Worm (Caenorhabditis elegans) whole organism, L1 larva: Measurements from ENCODE around the gene C29E4.12.

Experiments
- C04F5.9 ChIP-seq: sonication (generic microtip); optimal IDR thresholded peaks from 2 replicates; lab custom pipeline; 2016; ENCODE audit warnings: missing genetic modification characterization, missing compliant biosample characterization
- C16A3.4 ChIP-seq: fragments of 150-350 bp; optimal IDR thresholded peaks from 2 replicates; lab custom pipeline; 2014; ENCODE audit warnings: missing biosample characterization, missing genetic modification characterization
- F16B12.6 ChIP-seq: fragments of 150-350 bp; optimal IDR thresholded peaks from 2 replicates; lab custom pipeline; 2014; ENCODE audit warnings: missing biosample characterization, missing genetic modification characterization
- Y116A8C.19 ChIP-seq: sonication (generic microtip); optimal IDR thresholded peaks from 2 replicates; lab custom pipeline; 2016; ENCODE audit warnings: missing compliant biosample characterization, missing genetic modification characterization, borderline replicate concordance
- alr-1 ChIP-seq: fragments of 200-800 bp; sonication (Bioruptor generic); optimal IDR thresholded peaks from 2 replicates; lab custom pipeline; 2018; ENCODE audit warnings: borderline replicate concordance, mild to moderate bottlenecking, missing genetic modification characterization, missing compliant biosample characterization
- aly-2 ChIP-seq: fragments of 150-350 bp; optimal IDR thresholded peaks from 2 replicates; lab custom pipeline; 2014; ENCODE audit warnings: missing biosample characterization, missing genetic modification characterization
- ama-1 ChIP-seq: fragments of 150-350 bp; optimal IDR thresholded peaks from 2 replicates; lab custom pipeline; 2014
- blmp-1 ChIP-seq: fragments of 150-350 bp; optimal IDR thresholded peaks from 2 replicates; lab custom pipeline; 2014; ENCODE audit warnings: missing biosample characterization, missing genetic modification characterization
- ceh-63 ChIP-seq: fragments of 200-800 bp; sonication (Bioruptor generic); optimal IDR thresholded peaks from 2 replicates; lab custom pipeline; 2018; ENCODE audit warnings: mild to moderate bottlenecking, missing genetic modification characterization, missing compliant biosample characterization
- ces-1 ChIP-seq: fragments of 150-350 bp; optimal IDR thresholded peaks from 2 replicates; lab custom pipeline; 2014; ENCODE audit warnings: missing biosample characterization, missing genetic modification reagents, missing genetic modification characterization
- dpl-1 ChIP-seq, 3 experiments: fragments of 150-350 bp in 2 of 3; sonication (generic microtip) in 1 of 3; optimal IDR thresholded peaks; 2 replicates each; lab custom pipeline; 2014 to 2017; ENCODE audit warnings: missing biosample characterization in 3 of 3, missing genetic modification characterization in 3 of 3, missing genetic modification reagents in 3 of 3
- dsc-1 ChIP-seq: sonication (generic microtip); optimal IDR thresholded peaks from 2 replicates; lab custom pipeline; 2016; ENCODE audit warnings: mild to moderate bottlenecking, missing genetic modification characterization, missing compliant biosample characterization
- efl-3 ChIP-seq: fragments of 200-800 bp; sonication (Bioruptor generic); optimal IDR thresholded peaks from 2 replicates; lab custom pipeline; 2018; ENCODE audit warnings: mild to moderate bottlenecking, missing genetic modification characterization, missing compliant biosample characterization
- egl-13 ChIP-seq: sonication (generic microtip); optimal IDR thresholded peaks from 2 replicates; lab custom pipeline; 2016; ENCODE audit warnings: missing genotype, missing genetic modification reagents, missing genetic modification characterization, missing compliant biosample characterization
- elt-2 ChIP-seq: sonication (generic microtip); optimal IDR thresholded peaks from 2 replicates; lab custom pipeline; 2016; ENCODE audit warnings: missing genetic modification characterization, mild to moderate bottlenecking, inconsistent platforms, missing compliant biosample characterization, missing genetic modification reagents
- elt-3 ChIP-seq, 6 experiments: fragments of 150-350 bp in 1 of 6; sonication (generic microtip); optimal IDR thresholded peaks; 2 replicates each; lab custom pipeline; 2017 to 2018; ENCODE audit warnings: missing biosample characterization in 6 of 6, missing genetic modification characterization in 6 of 6, inconsistent platforms in 1 of 6
- ets-5 ChIP-seq: fragments of 200-800 bp; sonication (Bioruptor generic); IDR thresholded peaks from 2 replicates; pipeline ENCODE4 v1.3.6; 2022; ENCODE audit warnings: missing genetic modification characterization, missing compliant biosample characterization
- fkh-4 ChIP-seq: sonication (generic microtip); optimal IDR thresholded peaks from 2 replicates; lab custom pipeline; 2016; ENCODE audit warnings: missing compliant biosample characterization, missing genetic modification characterization, borderline replicate concordance
- fkh-8 ChIP-seq: sonication (generic microtip); optimal IDR thresholded peaks from 2 replicates; lab custom pipeline; 2016; ENCODE audit warnings: mild to moderate bottlenecking, missing genetic modification characterization, missing compliant biosample characterization
- grh-1 ChIP-seq: fragments of 200-800 bp; sonication (Bioruptor generic); IDR thresholded peaks from 2 replicates; pipeline ENCODE4 v1.3.6; 2022; ENCODE audit warnings: missing genetic modification reagents, missing genetic modification characterization, missing compliant biosample characterization
- hlh-17 ChIP-seq: fragments of 200-800 bp; sonication (Bioruptor generic); optimal IDR thresholded peaks from 2 replicates; lab custom pipeline; 2018; ENCODE audit warnings: missing genetic modification characterization, mild to moderate bottlenecking, missing compliant biosample characterization, moderate library complexity, borderline replicate concordance
- hlh-4 ChIP-seq: sonication (generic microtip); optimal IDR thresholded peaks from 2 replicates; lab custom pipeline; 2016; ENCODE audit warnings: mild to moderate bottlenecking, missing genetic modification characterization, missing compliant biosample characterization
- hpl-2 ChIP-seq: fragments of 150-350 bp; optimal IDR thresholded peaks from 2 replicates; lab custom pipeline; 2014; ENCODE audit warnings: missing biosample characterization, missing genetic modification reagents, missing genetic modification characterization
- irx-1 ChIP-seq: sonication (generic microtip); optimal IDR thresholded peaks from 2 replicates; lab custom pipeline; 2016; ENCODE audit warnings: missing genetic modification characterization, missing compliant biosample characterization
- isw-1 ChIP-seq: fragments of 200-800 bp; sonication (Bioruptor generic); IDR thresholded peaks from 2 replicates; pipeline ENCODE4 v1.3.6; 2022; ENCODE audit warnings: missing genetic modification characterization, missing compliant biosample characterization
- jun-1 ChIP-seq: fragments of 150-350 bp; optimal IDR thresholded peaks from 2 replicates; lab custom pipeline; 2014; ENCODE audit warnings: missing biosample characterization, missing genetic modification reagents, missing genetic modification characterization
- lin-14 ChIP-seq: fragments of 200-800 bp; sonication (Bioruptor generic); optimal IDR thresholded peaks from 2 replicates; lab custom pipeline; 2018; ENCODE audit warnings: mild to moderate bottlenecking, missing genetic modification characterization, moderate library complexity, missing compliant biosample characterization
- lin-15B ChIP-seq: fragments of 150-350 bp; sonication (generic microtip); optimal IDR thresholded peaks from 3 replicates; lab custom pipeline; 2014; ENCODE audit warnings: missing biosample characterization, missing genetic modification characterization
- lin-39 ChIP-seq: fragments of 150-350 bp; optimal IDR thresholded peaks from 2 replicates; lab custom pipeline; 2014; ENCODE audit warnings: missing biosample characterization, missing genetic modification reagents, missing genetic modification characterization
- lir-3 ChIP-seq: sonication (generic microtip); optimal IDR thresholded peaks from 2 replicates; lab custom pipeline; 2016; ENCODE audit warnings: mild to moderate bottlenecking, missing genetic modification characterization, moderate library complexity, missing compliant biosample characterization; ENCODE audit not compliant: poor library complexity
- mab-9 ChIP-seq: fragments of 200-800 bp; sonication (Bioruptor generic); IDR thresholded peaks from 2 replicates; pipeline ENCODE4 v1.3.6; 2022; ENCODE audit warnings: missing genetic modification reagents, missing genetic modification characterization, missing compliant biosample characterization
- mdl-1 ChIP-seq, 2 experiments: fragments of 150-350 bp; optimal IDR thresholded peaks; 2 replicates each; lab custom pipeline; 2014 to 2017; ENCODE audit warnings: missing biosample characterization in 2 of 2, missing genetic modification characterization in 2 of 2, inconsistent platforms in 1 of 2
- mef-2 ChIP-seq: fragments of 150-350 bp; optimal IDR thresholded peaks from 2 replicates; lab custom pipeline; 2014; ENCODE audit warnings: missing biosample characterization, missing genetic modification characterization
- mep-1 ChIP-seq: fragments of 150-350 bp; optimal IDR thresholded peaks from 2 replicates; lab custom pipeline; 2014; ENCODE audit warnings: missing biosample characterization, missing genetic modification characterization
- nhr-12 ChIP-seq: sonication (generic microtip); optimal IDR thresholded peaks from 2 replicates; lab custom pipeline; 2017; ENCODE audit warnings: missing biosample characterization, missing genetic modification characterization
- nhr-20 ChIP-seq: sonication (generic microtip); optimal IDR thresholded peaks from 2 replicates; lab custom pipeline; 2016; ENCODE audit warnings: mild to moderate bottlenecking, missing genetic modification characterization, missing compliant biosample characterization
- nhr-237 ChIP-seq: fragments of 150-350 bp; optimal IDR thresholded peaks from 2 replicates; lab custom pipeline; 2014; ENCODE audit warnings: missing biosample characterization, missing genetic modification characterization
- nhr-28 ChIP-seq: fragments of 150-350 bp; optimal IDR thresholded peaks from 2 replicates; lab custom pipeline; 2014; ENCODE audit warnings: missing biosample characterization, missing genetic modification characterization
- nhr-76 ChIP-seq: sonication (generic microtip); optimal IDR thresholded peaks from 2 replicates; lab custom pipeline; 2017; ENCODE audit warnings: missing biosample characterization, missing genetic modification characterization
- nhr-84 ChIP-seq: sonication (generic microtip); optimal IDR thresholded peaks from 2 replicates; lab custom pipeline; 2017; ENCODE audit warnings: missing biosample characterization, missing genetic modification characterization
- nhr-85 ChIP-seq: sonication (generic microtip); peaks from one replicate; lab custom pipeline; 2016; ENCODE audit warnings: missing genetic modification characterization, inconsistent platforms, missing compliant biosample characterization
- nhr-90 ChIP-seq: sonication (generic microtip); optimal IDR thresholded peaks from 2 replicates; lab custom pipeline; 2016; ENCODE audit warnings: mild to moderate bottlenecking, missing genetic modification characterization, missing compliant biosample characterization; ENCODE audit not compliant: poor library complexity
- pax-3 ChIP-seq: fragments of 200-800 bp; sonication (Bioruptor generic); optimal IDR thresholded peaks from 2 replicates; lab custom pipeline; 2018; ENCODE audit warnings: mild to moderate bottlenecking, missing genetic modification characterization, moderate library complexity, missing compliant biosample characterization
- snu-23 ChIP-seq: sonication (generic microtip); optimal IDR thresholded peaks from 2 replicates; lab custom pipeline; 2016; ENCODE audit warnings: missing genetic modification characterization, missing compliant biosample characterization
- sox-4 ChIP-seq: sonication (generic microtip); optimal IDR thresholded peaks from 2 replicates; lab custom pipeline; 2016; ENCODE audit warnings: missing genetic modification characterization, missing compliant biosample characterization
- sptf-1 ChIP-seq: fragments of 150-350 bp; optimal IDR thresholded peaks from 2 replicates; lab custom pipeline; 2014; ENCODE audit warnings: missing biosample characterization, missing genetic modification characterization
- swsn-7 ChIP-seq: sonication (generic microtip); optimal IDR thresholded peaks from 2 replicates; lab custom pipeline; 2016; ENCODE audit warnings: missing genetic modification characterization, missing compliant biosample characterization
- unc-130 ChIP-seq: fragments of 150-350 bp; optimal IDR thresholded peaks from 2 replicates; lab custom pipeline; 2017; ENCODE audit warnings: missing biosample characterization, missing genetic modification characterization, inconsistent platforms
- unc-62 ChIP-seq: fragments of 150-350 bp; optimal IDR thresholded peaks from 2 replicates; lab custom pipeline; 2014; ENCODE audit warnings: missing biosample characterization, missing genetic modification reagents, missing genetic modification characterization
- xbp-1 ChIP-seq: sonication (generic microtip); optimal IDR thresholded peaks from 2 replicates; lab custom pipeline; 2016; ENCODE audit warnings: missing genetic modification characterization, missing compliant biosample characterization
- zag-1 ChIP-seq: fragments of 150-350 bp; optimal IDR thresholded peaks from 2 replicates; lab custom pipeline; 2014; ENCODE audit warnings: missing biosample characterization, missing genetic modification characterization
- zip-4 ChIP-seq: fragments of 200-800 bp; sonication (Bioruptor generic); optimal IDR thresholded peaks from 2 replicates; lab custom pipeline; 2018; ENCODE audit warnings: mild to moderate bottlenecking, missing genetic modification characterization, moderate library complexity, missing compliant biosample characterization

C29E4.12 gene

ce11 chrIII:7973201-7973767 is 32.3 kb downstream of the C29E4.12 start, which contains the start of the genes eef-1B.1 and aco-2:
Gene eef-1B.1, minus strand, starts transcription at chrIII:7973386.
Gene aco-2, plus strand, starts transcription at chrIII:7973717.
- TF ChIP-seq sox-4 (tag; lab: Kevin White, UChicago) (peak; percentile 70), pax-3 (tag; lab: Kevin White, UChicago) (peak; percentile 78), fkh-4 (tag; lab: Kevin White, UChicago) (peak; percentile 26), ceh-63 (GFP tag; lab: Kevin White, UChicago) (no peak), unc-62 (GFP tag; lab: Kevin White, UChicago) (no peak), F16B12.6 (tag; lab: Kevin White, UChicago) (peak; percentile 73), elt-3 (tag; optimal IDR thresholded peaks at IDR 0.05; lab: Kevin White, UChicago) (peak in 5 of 6 experiments; percentile 53 to 97 (median 75)), C04F5.9 (tag; lab: Kevin White, UChicago) (peak; percentile 69), nhr-85 (tag; lab: Kevin White, UChicago) (peak; percentile 97), fkh-8 (tag; lab: Kevin White, UChicago) (peak; percentile 89), grh-1 (GFP tag; lab: Robert Waterston, UW) (peak; percentile 88), lin-14 (GFP tag; lab: Kevin White, UChicago) (peak; percentile 95), nhr-84 (tag; lab: Kevin White, UChicago) (no peak), jun-1 (tag; lab: Kevin White, UChicago) (peak; percentile 89), blmp-1 (tag; lab: Kevin White, UChicago) (peak; percentile 95), hlh-4 (tag; lab: Kevin White, UChicago) (no peak), irx-1 (tag; lab: Kevin White, UChicago) (peak; percentile 78), nhr-237 (tag; lab: Kevin White, UChicago) (peak; percentile 39), nhr-76 (no peak), ets-5 (GFP tag; lab: Robert Waterston, UW) (no peak), aly-2 (tag; lab: Kevin White, UChicago) (peak; percentile 38), unc-130 (tag; lab: Kevin White, UChicago) (peak; percentile 98), zip-4 (GFP tag; lab: Kevin White, UChicago) (peak; percentile 83), mdl-1 (tag; optimal IDR thresholded peaks at IDR 0.05; lab: Kevin White, UChicago) (peak in 1 of 2 experiments; percentile 93), zag-1 (peak; percentile 2), alr-1 (tag; lab: Kevin White, UChicago) (no peak), nhr-90 (peak; percentile 95), efl-3 (no peak), swsn-7 (tag; lab: Kevin White, UChicago) (peak; percentile 95), mab-9 (GFP tag; lab: Robert Waterston, UW) (peak; percentile 90), nhr-28 (tag; lab: Kevin White, UChicago) (no peak), mef-2 (tag; lab: Kevin White, UChicago) (peak; percentile 33), C16A3.4 (peak; percentile 96), lir-3 (tag; lab: Kevin White, UChicago) (peak; percentile 63), hlh-17 (no peak), dsc-1 (tag; lab: Kevin White, UChicago) (peak; percentile 98), Y116A8C.19 (no peak), dpl-1 (GFP tag; optimal IDR thresholded peaks at IDR 0.05; lab: Kevin White, UChicago) (peak; percentile 87 to 90 (median 88)), nhr-20 (peak; percentile 97), xbp-1 (tag; lab: Kevin White, UChicago) (peak; percentile 92), ama-1 (lab: Kevin White, UChicago) (peak; percentile 53), mep-1 (tag; lab: Kevin White, UChicago) (peak; percentile 91), nhr-12 (tag; lab: Kevin White, UChicago) (no peak), egl-13 (tag; lab: Kevin White, UChicago) (peak; percentile 82), lin-39 (tag; lab: Kevin White, UChicago) (peak; percentile 69), elt-2 (tag; lab: Kevin White, UChicago) (peak; percentile 74), lin-15B (tag; lab: Kevin White, UChicago) (peak; percentile 84), isw-1 (GFP tag; lab: Robert Waterston, UW) (peak; percentile 89), hpl-2 (GFP tag; lab: Kevin White, UChicago) (peak; percentile 74), sptf-1 (tag; lab: Kevin White, UChicago) (no peak), ces-1 (GFP tag; lab: Kevin White, UChicago) (no peak), snu-23 (GFP tag; lab: Kevin White, UChicago) (peak; percentile 97)
